Worm (Caenorhabditis elegans) whole organism, young adult: ENCODE data around the gene pgm-1.
A peak's percentile ranks its signal among the peaks of the same experiment; 100 is the strongest.

ENCODE experiments used
- B0019.2 ChIP-seq: fragments of 200-800 bp; sonication (Bioruptor generic); conservative IDR thresholded peaks from 2 replicates; pipeline ENCODE4 v1.3.6; 2022; ENCODE audit warnings: missing genetic modification reagents, missing genetic modification characterization, missing compliant biosample characterization
- B0261.1 ChIP-seq: sonication (generic microtip); optimal IDR thresholded peaks from 2 replicates; lab custom pipeline; 2016; ENCODE audit warnings: mild to moderate bottlenecking, missing genetic modification characterization, moderate library complexity, missing compliant biosample characterization
- C17E4.6 ChIP-seq: fragments of 200-800 bp; sonication (Bioruptor generic); IDR thresholded peaks from 2 replicates; pipeline ENCODE4 v1.3.6; 2022; ENCODE audit warnings: missing genetic modification reagents, missing genetic modification characterization, missing compliant biosample characterization
- D2030.7 ChIP-seq: fragments of 200-800 bp; sonication (Bioruptor generic); IDR thresholded peaks from 2 replicates; pipeline ENCODE4 v1.3.6; 2022; ENCODE audit warnings: missing genetic modification reagents, missing genetic modification characterization, missing compliant biosample characterization
- F33H1.4 ChIP-seq: fragments of 200-800 bp; sonication (Bioruptor generic); IDR thresholded peaks from 2 replicates; pipeline ENCODE4 v1.3.6; 2022; ENCODE audit warnings: missing genetic modification reagents, missing genetic modification characterization, missing compliant biosample characterization
- F39B2.1 ChIP-seq: fragments of 200-800 bp; sonication (Bioruptor generic); IDR thresholded peaks from 2 replicates; pipeline ENCODE4 v1.3.6; 2022; ENCODE audit warnings: missing genetic modification reagents, missing genetic modification characterization, missing compliant biosample characterization
- F55B11.4 ChIP-seq: sonication (generic microtip); optimal IDR thresholded peaks from 2 replicates; lab custom pipeline; 2016; ENCODE audit warnings: missing compliant biosample characterization, missing genetic modification characterization, borderline replicate concordance; ENCODE audit not compliant: insufficient read depth
- T26A5.8 ChIP-seq: sonication (generic microtip); optimal IDR thresholded peaks from 2 replicates; lab custom pipeline; 2016; ENCODE audit warnings: missing genetic modification characterization, missing compliant biosample characterization
- akir-1 ChIP-seq: fragments of 200-800 bp; sonication (Bioruptor generic); optimal IDR thresholded peaks from 2 replicates; lab custom pipeline; 2018; ENCODE audit warnings: mild to moderate bottlenecking, missing genetic modification characterization, moderate library complexity, missing compliant biosample characterization
- aptf-2 ChIP-seq: fragments of 200-800 bp; sonication (Bioruptor generic); conservative IDR thresholded peaks from 2 replicates; pipeline ENCODE4 v1.3.6; 2022; ENCODE audit warnings: missing genetic modification reagents, missing genetic modification characterization, missing compliant biosample characterization
- aptf-3 ChIP-seq: fragments of 200-800 bp; sonication (Bioruptor generic); IDR thresholded peaks from 2 replicates; pipeline ENCODE4 v1.3.6; 2022; ENCODE audit warnings: missing genetic modification characterization, missing compliant biosample characterization
- atf-7 ChIP-seq: sonication (generic microtip); optimal IDR thresholded peaks from 2 replicates; lab custom pipeline; 2017; ENCODE audit warnings: mild to moderate bottlenecking, missing genetic modification characterization, missing compliant biosample characterization
- athp-1 ChIP-seq: sonication (generic microtip); optimal IDR thresholded peaks from 2 replicates; lab custom pipeline; 2017; ENCODE audit warnings: mild to moderate bottlenecking, missing genetic modification characterization, missing compliant biosample characterization
- attf-3 ChIP-seq: fragments of 200-800 bp; sonication (Bioruptor generic); conservative IDR thresholded peaks from 2 replicates; pipeline ENCODE4 v1.3.6; 2022; ENCODE audit warnings: missing genetic modification reagents, missing genetic modification characterization, missing compliant biosample characterization
- attf-6 ChIP-seq: fragments of 200-800 bp; sonication (Bioruptor generic); IDR thresholded peaks from 2 replicates; pipeline ENCODE4 v1.3.6; 2022; ENCODE audit warnings: missing genetic modification reagents, missing genetic modification characterization, missing compliant biosample characterization
- bed-2 ChIP-seq: fragments of 200-800 bp; sonication (Bioruptor generic); IDR thresholded peaks from 2 replicates; pipeline ENCODE4 v1.3.6; 2022; ENCODE audit warnings: missing genetic modification reagents, missing genetic modification characterization, missing compliant biosample characterization
- cebp-2 ChIP-seq: fragments of 200-800 bp; sonication (Bioruptor generic); IDR thresholded peaks from 2 replicates; pipeline ENCODE4 v1.3.6; 2022; ENCODE audit warnings: missing genetic modification characterization, missing compliant biosample characterization
- ceh-100 ChIP-seq: fragments of 200-800 bp; sonication (Bioruptor generic); IDR thresholded peaks from 2 replicates; pipeline ENCODE4 v1.3.6; 2022; ENCODE audit warnings: missing genetic modification reagents, missing genetic modification characterization, missing compliant biosample characterization
- ceh-58 ChIP-seq: fragments of 200-800 bp; sonication (Bioruptor generic); IDR thresholded peaks from 2 replicates; pipeline ENCODE4 v1.3.6; 2022; ENCODE audit warnings: missing genetic modification characterization, missing compliant biosample characterization
- ceh-79 ChIP-seq: sonication (generic microtip); optimal IDR thresholded peaks from 2 replicates; lab custom pipeline; 2017; ENCODE audit warnings: mild to moderate bottlenecking, missing genetic modification characterization, missing compliant biosample characterization
- dpl-1 ChIP-seq: fragments of 150-350 bp; optimal IDR thresholded peaks from 2 replicates; lab custom pipeline; 2014; ENCODE audit warnings: missing biosample characterization, missing genetic modification reagents, missing genetic modification characterization
- egl-18 ChIP-seq: fragments of 200-800 bp; sonication (Bioruptor generic); IDR thresholded peaks from 2 replicates; pipeline ENCODE4 v1.3.6; 2022; ENCODE audit warnings: missing genetic modification reagents, missing genetic modification characterization, missing compliant biosample characterization
- egl-44 ChIP-seq: fragments of 200-800 bp; sonication (Bioruptor generic); IDR thresholded peaks from 2 replicates; pipeline ENCODE4 v1.3.6; 2022; ENCODE audit warnings: missing genetic modification reagents, missing genetic modification characterization, missing compliant biosample characterization
- egrh-3 ChIP-seq: fragments of 200-800 bp; sonication (Bioruptor generic); IDR thresholded peaks from 2 replicates; pipeline ENCODE4 v1.3.6; 2022; ENCODE audit warnings: missing genetic modification reagents, missing genetic modification characterization, missing compliant biosample characterization
- ekl-4 ChIP-seq: fragments of 200-800 bp; sonication (Bioruptor generic); IDR thresholded peaks from 2 replicates; pipeline ENCODE4 v1.3.6; 2022; ENCODE audit warnings: missing genetic modification reagents, missing genetic modification characterization, missing compliant biosample characterization
- gei-17 ChIP-seq: fragments of 200-800 bp; sonication (Bioruptor generic); optimal IDR thresholded peaks from 2 replicates; lab custom pipeline; 2018; ENCODE audit warnings: mild to moderate bottlenecking, missing genetic modification characterization, missing compliant biosample characterization
- let-607 ChIP-seq, 2 experiments: fragments of 200-800 bp in 1 of 2; sonication (Bioruptor generic) in 1 of 2; sonication (generic microtip) in 1 of 2; optimal IDR thresholded peaks; 2 replicates each; lab custom pipeline; 2016 to 2018; ENCODE audit warnings: mild to moderate bottlenecking in 2 of 2, missing compliant biosample characterization in 2 of 2, missing genetic modification characterization in 2 of 2, moderate library complexity in 2 of 2, missing genotype in 1 of 2
- lin-35 ChIP-seq, 3 experiments: fragments of 150-350 bp in 2 of 3; sonication (generic microtip) in 1 of 3; optimal IDR thresholded peaks; 2 replicates each; lab custom pipeline; 2014 to 2018; ENCODE audit warnings: missing biosample characterization in 3 of 3, missing genetic modification characterization in 3 of 3, missing genetic modification reagents in 3 of 3
- lin-54 ChIP-seq: fragments of 200-800 bp; sonication (Bioruptor generic); optimal IDR thresholded peaks from 2 replicates; lab custom pipeline; 2018; ENCODE audit warnings: mild to moderate bottlenecking, missing genetic modification characterization, missing compliant biosample characterization
- lir-1 ChIP-seq: fragments of 200-800 bp; sonication (Bioruptor generic); conservative IDR thresholded peaks from 2 replicates; pipeline ENCODE4 v1.3.6; 2022; ENCODE audit warnings: missing genetic modification reagents, missing genetic modification characterization, missing compliant biosample characterization
- lsy-27 ChIP-seq: sonication (generic microtip); optimal IDR thresholded peaks from 2 replicates; lab custom pipeline; 2017; ENCODE audit warnings: missing genetic modification characterization, mild to moderate bottlenecking, missing compliant biosample characterization, antibody characterized with exemption, missing genotype, borderline replicate concordance; ENCODE audit not compliant: insufficient read depth
- madf-10 ChIP-seq: sonication (generic microtip); optimal IDR thresholded peaks from 2 replicates; lab custom pipeline; 2016; ENCODE audit warnings: mild to moderate bottlenecking, missing genetic modification characterization, missing compliant biosample characterization
- madf-6 ChIP-seq: fragments of 200-800 bp; sonication (Bioruptor generic); IDR thresholded peaks from 2 replicates; pipeline ENCODE4 v1.3.6; 2022; ENCODE audit warnings: missing genetic modification reagents, missing genetic modification characterization, missing compliant biosample characterization
- mcd-1 ChIP-seq: fragments of 200-800 bp; sonication (Bioruptor generic); IDR thresholded peaks from 2 replicates; pipeline ENCODE4 v1.3.6; 2022; ENCODE audit warnings: missing genetic modification reagents, missing genetic modification characterization, missing compliant biosample characterization
- mes-4 ChIP-seq: sonication (generic microtip); optimal IDR thresholded peaks from 2 replicates; lab custom pipeline; 2016; ENCODE audit warnings: missing genotype, missing genetic modification characterization, missing compliant biosample characterization
- mxl-1 ChIP-seq: sonication (generic microtip); optimal IDR thresholded peaks from 2 replicates; lab custom pipeline; 2016; ENCODE audit warnings: missing genetic modification characterization, missing compliant biosample characterization
- nfya-2 ChIP-seq: fragments of 200-800 bp; sonication (Bioruptor generic); IDR thresholded peaks from 2 replicates; pipeline ENCODE4 v1.3.6; 2022; ENCODE audit warnings: missing genetic modification reagents, missing genetic modification characterization, missing compliant biosample characterization
- nfyb-1 ChIP-seq: fragments of 200-800 bp; sonication (Bioruptor generic); IDR thresholded peaks from 2 replicates; pipeline ENCODE4 v1.3.6; 2022; ENCODE audit warnings: missing genetic modification reagents, missing genetic modification characterization, missing compliant biosample characterization
- nhr-27 ChIP-seq: fragments of 200-800 bp; sonication (Bioruptor generic); optimal IDR thresholded peaks from 2 replicates; lab custom pipeline; 2018; ENCODE audit warnings: mild to moderate bottlenecking, missing genetic modification characterization, moderate library complexity, missing compliant biosample characterization
- nhr-90 ChIP-seq: sonication (generic microtip); optimal IDR thresholded peaks from 2 replicates; lab custom pipeline; 2016; ENCODE audit warnings: missing genotype, mild to moderate bottlenecking, missing genetic modification characterization, missing compliant biosample characterization
- rec-8 ChIP-seq, 2 experiments: sonication (generic microtip); optimal IDR thresholded peaks; 2 replicates each; lab custom pipeline; 2016; ENCODE audit warnings: mild to moderate bottlenecking in 2 of 2, missing genetic modification characterization in 2 of 2, missing genetic modification reagents in 2 of 2, missing genotype in 2 of 2, missing biosample characterization in 1 of 2, missing compliant biosample characterization in 1 of 2, moderate library complexity in 1 of 2
- repo-1 ChIP-seq: sonication (generic microtip); optimal IDR thresholded peaks from 2 replicates; lab custom pipeline; 2017; ENCODE audit warnings: mild to moderate bottlenecking, missing genetic modification characterization, missing compliant biosample characterization
- snpc-1.1 ChIP-seq: sonication (generic microtip); optimal IDR thresholded peaks from 2 replicates; lab custom pipeline; 2017; ENCODE audit warnings: missing genetic modification characterization, mild to moderate bottlenecking, missing compliant biosample characterization, antibody characterized with exemption, moderate library complexity, missing genotype, missing genetic modification reagents; ENCODE audit not compliant: insufficient read depth
- snpc-1.3 ChIP-seq: sonication (generic microtip); optimal IDR thresholded peaks from 2 replicates; lab custom pipeline; 2017; ENCODE audit warnings: missing genetic modification characterization, mild to moderate bottlenecking, missing compliant biosample characterization, antibody characterized with exemption, moderate library complexity, missing genotype, missing genetic modification reagents; ENCODE audit not compliant: insufficient read depth
- snpc-3.4 ChIP-seq: sonication (generic microtip); optimal IDR thresholded peaks from 2 replicates; lab custom pipeline; 2017; ENCODE audit warnings: missing genetic modification characterization, mild to moderate bottlenecking, missing compliant biosample characterization, antibody characterized with exemption, moderate library complexity, missing genotype, missing genetic modification reagents
- unc-130 ChIP-seq: sonication (generic microtip); optimal IDR thresholded peaks from 2 replicates; lab custom pipeline; 2016; ENCODE audit warnings: missing genetic modification reagents, missing genetic modification characterization, missing compliant biosample characterization
- ztf-3 ChIP-seq: fragments of 200-800 bp; sonication (Bioruptor generic); optimal IDR thresholded peaks from 2 replicates; lab custom pipeline; 2018; ENCODE audit warnings: mild to moderate bottlenecking, missing genetic modification characterization, missing compliant biosample characterization
- ztf-6 ChIP-seq: fragments of 200-800 bp; sonication (Bioruptor generic); IDR thresholded peaks from 2 replicates; pipeline ENCODE4 v1.3.6; 2022; ENCODE audit warnings: missing genetic modification reagents, missing genetic modification characterization, missing compliant biosample characterization

pgm-1 gene

DNA sequence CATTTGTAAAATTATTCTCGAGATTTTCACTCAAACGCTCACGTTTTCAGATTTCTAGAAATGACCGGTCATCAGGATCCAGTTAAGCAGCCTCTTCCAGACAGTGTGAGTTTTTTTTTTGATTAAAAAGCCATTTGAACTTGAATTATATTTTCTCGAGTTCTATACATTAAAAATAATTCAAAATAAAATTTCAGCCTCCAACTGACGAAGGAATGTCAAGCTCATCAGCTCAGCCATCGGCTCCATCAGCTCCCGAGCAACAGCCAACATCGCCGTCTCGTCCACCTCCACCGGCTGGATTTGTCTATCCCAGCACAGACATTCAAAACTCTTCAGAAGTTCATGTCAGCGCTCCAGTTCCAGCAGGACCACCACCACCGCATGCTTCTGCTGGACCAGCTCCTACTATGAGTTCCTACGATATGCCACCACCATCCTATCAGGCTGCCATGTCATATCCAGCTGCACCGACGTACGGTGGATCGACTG lies 31.3 kb upstream of the pgm-1 start, which contains the start of gene F11G11.5 (continued):
- no peak for TF ChIP-seq dpl-1 (GFP tag; lab: Kevin White, UChicago)
- TF ChIP-seq ztf-3 (GFP tag; lab: Kevin White, UChicago): no peak
- no peak for TF ChIP-seq lin-54 (GFP tag; lab: Kevin White, UChicago)
- TF ChIP-seq nhr-27 (tag; lab: Kevin White, UChicago): no peak
- no peak for TF ChIP-seq T26A5.8 (tag; lab: Kevin White, UChicago)
- TF ChIP-seq nhr-90 (tag; lab: Kevin White, UChicago): peak; percentile 19
- TF ChIP-seq ceh-79 (tag; lab: Kevin White, UChicago): no peak
- TF ChIP-seq ztf-6 (GFP tag; lab: Robert Waterston, UW): no peak
- peak; percentile 35; the same call in 1 of the 2 replicates for TF ChIP-seq ekl-4 (GFP tag; lab: Robert Waterston, UW)
- TF ChIP-seq repo-1: peak; percentile 32
- no peak for TF ChIP-seq unc-130 (GFP tag; lab: Kevin White, UChicago)
- TF ChIP-seq madf-10 (tag; lab: Kevin White, UChicago): no peak
- TF ChIP-seq aptf-3 (GFP tag; lab: Robert Waterston, UW): no peak
- peak; percentile 75; the same call in 1 of the 2 replicates for TF ChIP-seq nfyb-1 (GFP tag; lab: Robert Waterston, UW)
- TF ChIP-seq akir-1 (GFP tag; lab: Kevin White, UChicago): no peak
- TF ChIP-seq attf-6 (GFP tag; lab: Robert Waterston, UW): no peak
- TF ChIP-seq F39B2.1: no peak
- no peak for TF ChIP-seq B0019.2 (GFP tag; lab: Robert Waterston, UW)
- TF ChIP-seq ceh-58 (GFP tag; lab: Robert Waterston, UW): no peak
- peak; percentile 26; the same call in 1 of the 2 replicates for TF ChIP-seq egrh-3 (GFP tag; lab: Robert Waterston, UW)
- TF ChIP-seq lin-35 (GFP tag; optimal IDR thresholded peaks at IDR 0.05; lab: Kevin White, UChicago): no peak
- no peak for TF ChIP-seq B0261.1
- TF ChIP-seq rec-8 (tag; optimal IDR thresholded peaks at IDR 0.05; lab: Kevin White, UChicago): no peak
- TF ChIP-seq mcd-1: peak; percentile 41; the same call in 1 of the 2 replicates
- TF ChIP-seq D2030.7: no peak
- TF ChIP-seq F33H1.4: no peak
- no peak for TF ChIP-seq mxl-1 (tag; lab: Kevin White, UChicago)
- TF ChIP-seq nfya-2 (GFP tag; lab: Robert Waterston, UW): no peak
- no peak for TF ChIP-seq aptf-2
- TF ChIP-seq snpc-3.4 (tag; lab: Kevin White, UChicago): no peak
- TF ChIP-seq let-607 (tag; optimal IDR thresholded peaks at IDR 0.05; lab: Kevin White, UChicago): peak in 1 of 2 experiments; percentile 21
- no peak for TF ChIP-seq mes-4 (tag; lab: Kevin White, UChicago)
- 0 out of 2 replicates have a peak, but pooled peaks have one; percentile 47 for TF ChIP-seq cebp-2 (GFP tag; lab: Robert Waterston, UW)
- no peak for TF ChIP-seq snpc-1.1 (tag; lab: Kevin White, UChicago)
- TF ChIP-seq ceh-100 (GFP tag; lab: Robert Waterston, UW): no peak
- no peak for TF ChIP-seq lir-1 (GFP tag; lab: Robert Waterston, UW)
- TF ChIP-seq gei-17 (GFP tag; lab: Kevin White, UChicago): no peak
- TF ChIP-seq snpc-1.3 (tag; lab: Kevin White, UChicago): no peak
- no peak for TF ChIP-seq C17E4.6 (GFP tag; lab: Robert Waterston, UW)
- TF ChIP-seq athp-1: peak; percentile 48
- TF ChIP-seq atf-7 (tag; lab: Kevin White, UChicago): peak; percentile 8
- TF ChIP-seq attf-3 (GFP tag; lab: Robert Waterston, UW): no peak
- TF ChIP-seq bed-2 (GFP tag; lab: Robert Waterston, UW): no peak
- no peak for TF ChIP-seq lsy-27 (tag; lab: Kevin White, UChicago)
- TF ChIP-seq egl-18 (GFP tag; lab: Robert Waterston, UW): no peak
- no peak for TF ChIP-seq egl-44 (GFP tag; lab: Robert Waterston, UW)
- TF ChIP-seq F55B11.4 (tag; lab: Kevin White, UChicago): no peak
- 0 out of 2 replicates have a peak, but pooled peaks have one; percentile 22 for TF ChIP-seq madf-6 (GFP tag; lab: Robert Waterston, UW)
